Worm (Caenorhabditis elegans): ENCODE measurements around the gene tag-314.

ce11 chrV:10398431-10398830, 30.1 kb downstream of the tag-314 start, which contains the start of gene ugt-2:
- TF ChIP-seq rnt-1 (tag; optimal IDR thresholded peaks at IDR 0.05) (no peak), fkh-10 (GFP tag; optimal IDR thresholded peaks at IDR 0.05) (no peak)

Data from whole organism, L1 larva.